Fruit fly (Drosophila melanogaster): ENCODE results near the gene eIF2Bepsilon.

The eIF2Bepsilon gene

dm6 chrX:1968581-1969258, 46.0 kb upstream of the eIF2Bepsilon start:
- TF ChIP-seq Abd-B (GFP tag; optimal IDR thresholded peaks at IDR 0.05) (no peak), foxo (GFP tag; optimal IDR thresholded peaks at IDR 0.05) (no peak), jim (GFP tag; optimal IDR thresholded peaks at IDR 0.05) (no peak), dsf (GFP tag; optimal IDR thresholded peaks at IDR 0.05; ENCODE audit: borderline replicate concordance) (no peak), rgr (GFP tag; optimal IDR thresholded peaks at IDR 0.05) (no peak), GATAd (GFP tag; optimal IDR thresholded peaks at IDR 0.05) (no peak), woc (GFP tag; optimal IDR thresholded peaks at IDR 0.05) (no peak)

dm6 chrX:1968152-1968551, 45.5 kb upstream of the eIF2Bepsilon start:
- TF ChIP-seq fru (GFP tag; optimal IDR thresholded peaks at IDR 0.05) (no peak), sage (GFP tag; optimal IDR thresholded peaks at IDR 0.05) (no peak)

- TF ChIP-seq dl (GFP tag; optimal IDR thresholded peaks at IDR 0.05; ENCODE audit: insufficient read depth in 1 of 2, partially characterized antibody in 2 of 2) (no peak), OdsH (GFP tag; optimal IDR thresholded peaks at IDR 0.05) (no peak), psq (GFP tag; optimal IDR thresholded peaks at IDR 0.05) (no peak), pan (optimal IDR thresholded peaks at IDR 0.05) (no peak), Hr78 (GFP tag; optimal IDR thresholded peaks at IDR 0.05) (no peak), rgr (GFP tag; optimal IDR thresholded peaks at IDR 0.05) (no peak), jim (GFP tag; optimal IDR thresholded peaks at IDR 0.05) (no peak), HLH106 (tag; optimal IDR thresholded peaks at IDR 0.05) (no peak), Vsx2 (GFP tag; optimal IDR thresholded peaks at IDR 0.05; ENCODE audit: partially characterized antibody) (no peak), Sp1 (GFP tag; optimal IDR thresholded peaks at IDR 0.05) (no peak), sv (GFP tag; optimal IDR thresholded peaks at IDR 0.05) (no peak), CG9705 (GFP tag; optimal IDR thresholded peaks at IDR 0.05) (no peak), sage (GFP tag; optimal IDR thresholded peaks at IDR 0.05) (no peak), tai (GFP tag; optimal IDR thresholded peaks at IDR 0.05) (no peak), lola (GFP tag; optimal IDR thresholded peaks at IDR 0.05) (no peak), GATAd (GFP tag; optimal IDR thresholded peaks at IDR 0.05) (no peak), woc (GFP tag; optimal IDR thresholded peaks at IDR 0.05) (no peak), N (GFP tag; optimal IDR thresholded peaks at IDR 0.05) (no peak), br (GFP tag; optimal IDR thresholded peaks at IDR 0.05) (no peak)
These were observed 44.3 kb upstream of the eIF2Bepsilon start for dm6 chrX:1966779-1967520.

DNA sequence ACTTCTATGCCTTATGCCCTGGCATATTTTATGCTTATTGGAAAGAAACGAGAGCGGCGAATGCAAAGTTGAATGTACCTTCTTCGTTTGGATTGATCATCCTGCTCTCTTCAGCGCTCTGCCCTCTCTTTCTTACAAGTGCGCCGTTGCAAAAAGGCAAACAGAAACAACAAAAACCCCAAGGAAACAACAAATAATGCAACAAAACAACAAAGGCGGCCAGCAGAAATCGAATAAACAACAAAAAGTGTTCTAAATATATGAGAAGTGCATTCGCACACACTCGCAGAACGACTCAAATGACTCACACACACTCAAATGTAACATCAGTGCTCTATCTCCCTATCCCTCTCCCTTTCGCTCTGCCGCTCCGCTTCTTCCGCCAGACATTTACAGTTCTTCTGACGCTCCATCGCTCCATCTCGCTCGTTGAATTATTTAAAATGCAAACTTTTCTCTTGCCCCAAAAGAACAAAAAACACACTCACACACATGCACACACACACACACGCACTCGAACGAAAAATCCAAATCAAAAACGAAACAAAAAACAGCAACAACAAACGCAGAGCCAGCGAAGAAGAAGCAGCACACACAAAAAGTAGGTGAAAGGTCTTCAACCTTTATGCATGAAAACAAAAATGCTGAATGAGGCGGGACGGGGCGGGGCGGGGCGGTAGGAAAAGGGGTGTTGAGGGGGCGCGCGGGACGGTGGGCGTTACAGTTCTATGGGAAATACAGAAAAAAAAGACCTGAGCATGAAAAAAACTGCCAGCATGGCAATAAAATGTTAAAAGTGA, 43.5 kb upstream of the eIF2Bepsilon start:
- no peak for TF ChIP-seq br (GFP tag; optimal IDR thresholded peaks at IDR 0.05)
- TF ChIP-seq Dfd (GFP tag; optimal IDR thresholded peaks at IDR 0.05): peak; percentile 83

DNA sequence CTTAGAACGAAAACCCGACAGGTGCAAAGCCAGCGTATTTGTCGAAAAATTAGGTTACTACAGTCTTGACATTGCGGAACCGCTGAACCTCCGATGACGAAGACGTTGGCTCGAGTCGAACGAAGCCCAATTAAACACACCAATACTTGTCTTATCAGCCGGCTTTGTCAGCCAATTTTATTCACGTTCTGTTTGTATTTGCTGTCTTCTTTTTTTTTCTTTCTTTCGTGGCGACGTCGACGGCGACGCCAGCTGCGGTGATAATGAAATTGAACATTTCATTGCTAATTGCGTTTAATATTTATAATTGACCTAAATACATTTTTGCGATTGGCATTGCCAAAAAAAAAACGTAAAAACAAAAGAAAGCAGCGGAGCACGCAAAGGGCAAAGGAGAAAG, 42.8 kb upstream of the eIF2Bepsilon start:
- TF ChIP-seq foxo (GFP tag; optimal IDR thresholded peaks at IDR 0.05): no peak
- no peak for TF ChIP-seq br (GFP tag; optimal IDR thresholded peaks at IDR 0.05)
- no peak for TF ChIP-seq jim (GFP tag; optimal IDR thresholded peaks at IDR 0.05)
- TF ChIP-seq Rel (GFP tag; optimal IDR thresholded peaks at IDR 0.05): no peak
- no peak for TF ChIP-seq Rel (tag; optimal IDR thresholded peaks at IDR 0.05)
- no peak for TF ChIP-seq ey (GFP tag; optimal IDR thresholded peaks at IDR 0.05)
- TF ChIP-seq Abd-B (GFP tag; optimal IDR thresholded peaks at IDR 0.05): no peak
- no peak for TF ChIP-seq dsf (GFP tag; optimal IDR thresholded peaks at IDR 0.05; ENCODE audit: borderline replicate concordance)
- no peak for TF ChIP-seq Myc (optimal IDR thresholded peaks at IDR 0.05)
- no peak for TF ChIP-seq CrebA (GFP tag; optimal IDR thresholded peaks at IDR 0.05; ENCODE audit: borderline replicate concordance)
- TF ChIP-seq CG32264 (GFP tag; optimal IDR thresholded peaks at IDR 0.05): no peak
- no peak for TF ChIP-seq Hr78 (GFP tag; optimal IDR thresholded peaks at IDR 0.05)
- no peak for TF ChIP-seq Sp1 (GFP tag; optimal IDR thresholded peaks at IDR 0.05)
- no peak for TF ChIP-seq sv (GFP tag; optimal IDR thresholded peaks at IDR 0.05)

Data from whole organism, wandering third instar larva.